Fruit fly (Drosophila melanogaster): ENCODE measurements around the gene CG13126.

The CG13126 gene

DNA sequence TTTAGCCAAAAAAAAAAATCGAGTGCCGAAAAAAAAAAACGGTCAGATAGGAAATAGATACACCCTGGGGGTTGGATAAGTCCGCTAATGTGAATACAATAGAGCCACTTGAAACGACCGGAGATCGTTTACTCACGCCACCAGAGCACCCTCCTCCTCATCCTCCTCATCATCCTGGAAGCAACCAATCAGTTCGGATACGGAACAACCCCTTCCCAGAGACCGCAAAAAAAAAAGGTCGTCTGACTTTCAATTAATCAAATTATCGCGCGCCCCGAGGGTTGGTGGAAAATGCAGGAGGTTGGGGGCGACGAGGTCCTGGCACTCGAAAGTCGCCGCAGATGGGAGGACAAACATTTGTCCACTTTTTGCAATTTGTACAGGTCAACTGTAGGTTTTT is 18.6 kb upstream of the CG13126 start:
- TF ChIP-seq CG11617 (GFP tag; optimal IDR thresholded peaks at IDR 0.05) (no peak), CG1620 (GFP tag; optimal IDR thresholded peaks at IDR 0.05) (no peak), CG7101 (tag; optimal IDR thresholded peaks at IDR 0.05) (no peak), Crg-1 (GFP tag; optimal IDR thresholded peaks at IDR 0.05) (no peak)

DNA sequence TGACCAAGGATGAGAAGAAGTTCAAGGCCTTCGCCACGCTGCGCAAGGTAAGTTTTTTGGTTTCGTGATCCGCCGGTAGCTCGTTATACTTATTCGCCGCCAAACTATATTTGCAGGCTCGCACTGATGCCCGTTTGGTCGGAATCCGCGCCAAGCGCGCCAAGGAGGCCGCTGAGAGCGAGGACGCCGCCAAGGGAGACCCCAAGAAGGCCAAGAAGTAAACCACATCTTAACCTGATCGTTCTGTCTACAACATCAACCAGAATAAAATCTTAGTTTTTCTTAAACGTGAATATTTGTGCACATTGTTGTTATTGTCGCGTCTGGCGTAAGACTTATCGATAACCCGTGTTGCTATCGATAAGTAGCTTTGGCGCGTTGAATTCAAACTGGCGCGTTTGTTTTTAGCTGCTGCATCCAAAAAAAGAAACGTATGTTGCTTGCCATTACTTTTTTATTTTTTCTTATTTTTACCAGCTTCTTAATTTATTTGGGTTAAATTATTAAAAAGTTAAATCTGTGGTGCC is 14.3 kb upstream of the CG13126 start:
- no peak for TF ChIP-seq tj (GFP tag; optimal IDR thresholded peaks at IDR 0.05)
- no peak for TF ChIP-seq cnc (optimal IDR thresholded peaks at IDR 0.05)
- TF ChIP-seq CG5204 (GFP tag; optimal IDR thresholded peaks at IDR 0.05) = no peak
- no peak for TF ChIP-seq cic (GFP tag; optimal IDR thresholded peaks at IDR 0.05)
- no peak for TF ChIP-seq CG7101 (tag; optimal IDR thresholded peaks at IDR 0.05)

DNA sequence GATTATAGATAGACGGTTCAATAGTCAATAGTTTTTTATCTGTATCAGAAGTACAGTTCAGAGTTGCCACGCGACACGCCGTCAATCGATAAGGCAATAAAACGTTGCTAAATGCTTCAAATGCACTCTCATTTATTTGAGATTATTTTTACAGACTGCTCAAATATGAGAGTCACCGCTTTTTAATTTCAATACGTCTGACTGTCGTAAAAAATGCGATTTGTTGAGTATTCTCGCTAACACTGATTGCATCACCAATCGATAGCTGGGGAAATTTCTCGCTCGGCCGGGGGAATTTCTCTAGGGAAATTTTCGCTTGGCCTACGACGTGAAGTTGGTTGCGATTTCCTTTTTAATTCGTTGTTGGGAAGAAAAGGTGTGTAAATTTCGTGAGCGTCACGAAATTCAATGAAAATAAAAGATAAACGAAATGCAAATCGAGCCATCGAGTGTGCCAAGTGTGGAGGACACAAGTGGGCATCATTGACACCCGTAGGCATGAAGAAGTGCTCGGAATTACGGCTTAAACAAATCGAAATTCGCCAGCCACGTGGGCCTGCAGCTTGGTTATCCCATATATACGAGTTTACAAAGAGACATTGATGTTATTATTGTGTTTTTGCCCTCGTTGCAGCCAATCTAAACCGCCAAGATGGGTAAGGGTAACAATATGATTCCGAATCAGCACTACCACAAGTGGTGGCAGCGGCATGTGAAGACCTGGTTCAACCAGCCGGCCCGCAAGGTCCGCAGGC is 13.2 kb upstream of the CG13126 start, which contains the start of the genes Dref and RpL13:
Dref (minus strand) TSS at position 247 of the 755 bp plus-strand sequence.
RpL13 (plus strand) TSS at position 331 of the 755 bp plus-strand sequence.
- TF ChIP-seq ovo (GFP tag; optimal IDR thresholded peaks at IDR 0.05) (peak; percentile 92), Mnt (GFP tag; optimal IDR thresholded peaks at IDR 0.05) (peak; percentile 96), kay (GFP tag; ENCODE audit: borderline replicate concordance) (no peak), cnc (optimal IDR thresholded peaks at IDR 0.05) (no peak), Clk (GFP tag; optimal IDR thresholded peaks at IDR 0.05) (peak; percentile 76), bab1 (GFP tag; optimal IDR thresholded peaks at IDR 0.05) (peak; percentile 94), CG33017 (tag; optimal IDR thresholded peaks at IDR 0.05) (peak; percentile 91), CG5204 (GFP tag; optimal IDR thresholded peaks at IDR 0.05) (no peak), CG11617 (GFP tag; optimal IDR thresholded peaks at IDR 0.05) (peak; percentile 97), cic (GFP tag; optimal IDR thresholded peaks at IDR 0.05) (peak; percentile 80), CG7101 (tag; optimal IDR thresholded peaks at IDR 0.05) (peak; percentile 95), Hr96 (GFP tag; optimal IDR thresholded peaks at IDR 0.05) (peak; percentile 96), CG12768 (GFP tag; optimal IDR thresholded peaks at IDR 0.05) (peak; percentile 94), pad (GFP tag; optimal IDR thresholded peaks at IDR 0.05) (peak; percentile 82), CG14711 (tag; optimal IDR thresholded peaks at IDR 0.05) (peak; percentile 99), toe (GFP tag; optimal IDR thresholded peaks at IDR 0.05) (peak; percentile 92), CG1620 (GFP tag; optimal IDR thresholded peaks at IDR 0.05) (peak; percentile 84), tj (GFP tag; optimal IDR thresholded peaks at IDR 0.05) (peak; percentile 79), CG7045 (GFP tag; optimal IDR thresholded peaks at IDR 0.05) (peak; percentile 93), Crg-1 (GFP tag; optimal IDR thresholded peaks at IDR 0.05) (peak; percentile 89)

DNA sequence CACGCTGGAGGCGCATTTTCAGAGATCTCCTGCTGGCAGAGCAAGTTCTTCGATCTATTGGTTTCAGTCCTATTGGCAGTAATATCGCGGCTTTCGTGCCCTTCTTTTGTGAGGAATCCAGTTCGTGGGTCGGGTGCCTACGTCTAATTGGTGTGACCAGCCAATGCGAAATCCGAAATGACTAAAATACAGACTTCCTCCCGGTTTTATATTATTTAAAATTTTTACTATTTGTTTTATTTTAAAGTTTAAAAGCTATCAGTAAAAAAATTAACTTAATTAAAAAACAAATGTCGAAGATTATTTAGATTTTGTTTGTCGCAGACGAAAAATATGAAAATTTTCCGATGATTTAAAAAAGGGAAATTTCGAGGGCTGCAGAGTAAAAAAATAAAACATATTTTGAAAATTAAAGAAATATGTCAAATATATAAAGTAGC is 9.6 kb upstream of the CG13126 start, which contains the start of gene CG5850:
CG5850 (minus strand) TSS at position 347 of the 440 bp plus-strand sequence.
- no peak for TF ChIP-seq ovo (GFP tag; optimal IDR thresholded peaks at IDR 0.05)
- TF ChIP-seq pad (GFP tag; optimal IDR thresholded peaks at IDR 0.05) = no peak
- TF ChIP-seq Hr96 (GFP tag; optimal IDR thresholded peaks at IDR 0.05) = no peak
- TF ChIP-seq CG12768 (GFP tag; optimal IDR thresholded peaks at IDR 0.05) = no peak
- peak; percentile 15 for TF ChIP-seq Mnt (GFP tag; optimal IDR thresholded peaks at IDR 0.05)
- TF ChIP-seq CG14711 (tag; optimal IDR thresholded peaks at IDR 0.05) = peak; percentile 16
- no peak for TF ChIP-seq Crg-1 (GFP tag; optimal IDR thresholded peaks at IDR 0.05)
- TF ChIP-seq CG7045 (GFP tag; optimal IDR thresholded peaks at IDR 0.05) = no peak
- no peak for TF ChIP-seq CG5204 (GFP tag; optimal IDR thresholded peaks at IDR 0.05)
- TF ChIP-seq CG1620 (GFP tag; optimal IDR thresholded peaks at IDR 0.05) = no peak
- TF ChIP-seq cnc (optimal IDR thresholded peaks at IDR 0.05) = no peak
- TF ChIP-seq CG33017 (tag; optimal IDR thresholded peaks at IDR 0.05) = no peak
- peak; percentile 71 for TF ChIP-seq bab1 (GFP tag; optimal IDR thresholded peaks at IDR 0.05)
- no peak for TF ChIP-seq toe (GFP tag; optimal IDR thresholded peaks at IDR 0.05)
- peak; percentile 22 for TF ChIP-seq CG11617 (GFP tag; optimal IDR thresholded peaks at IDR 0.05)
- TF ChIP-seq tj (GFP tag; optimal IDR thresholded peaks at IDR 0.05) = no peak
- TF ChIP-seq Clk (GFP tag; optimal IDR thresholded peaks at IDR 0.05) = no peak
- TF ChIP-seq CG7101 (tag; optimal IDR thresholded peaks at IDR 0.05) = peak; percentile 47
- TF ChIP-seq kay (GFP tag; ENCODE audit: borderline replicate concordance) = no peak
- no peak for TF ChIP-seq cic (GFP tag; optimal IDR thresholded peaks at IDR 0.05)

DNA sequence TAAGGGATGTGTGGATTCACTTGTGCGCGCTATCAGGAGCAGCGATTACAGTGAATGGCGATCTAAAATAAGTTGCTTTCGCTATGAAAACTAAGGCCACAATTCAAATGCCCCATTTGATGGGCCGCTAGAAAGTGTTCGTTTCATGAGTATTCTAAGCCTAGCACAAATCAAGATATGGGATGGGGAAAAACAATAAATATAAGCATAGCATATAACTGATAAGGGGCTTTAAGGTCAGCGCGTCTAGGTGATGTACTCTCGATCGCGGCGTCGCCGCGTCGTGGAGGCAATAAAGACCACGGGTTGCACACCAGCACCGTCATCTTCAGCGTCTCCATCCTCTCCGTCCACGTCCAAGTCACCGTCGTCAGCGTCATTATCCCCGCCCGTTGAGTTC is 6.8 kb upstream of the CG13126 start:
- TF ChIP-seq CG7045 (GFP tag; optimal IDR thresholded peaks at IDR 0.05) (no peak), CG1620 (GFP tag; optimal IDR thresholded peaks at IDR 0.05) (no peak), cic (GFP tag; optimal IDR thresholded peaks at IDR 0.05) (no peak), CG5204 (GFP tag; optimal IDR thresholded peaks at IDR 0.05) (no peak), kay (GFP tag; ENCODE audit: borderline replicate concordance) (no peak), CG12768 (GFP tag; optimal IDR thresholded peaks at IDR 0.05) (no peak), Crg-1 (GFP tag; optimal IDR thresholded peaks at IDR 0.05) (no peak), pad (GFP tag; optimal IDR thresholded peaks at IDR 0.05) (no peak), CG14711 (tag; optimal IDR thresholded peaks at IDR 0.05) (no peak), Clk (GFP tag; optimal IDR thresholded peaks at IDR 0.05) (no peak), CG33017 (tag; optimal IDR thresholded peaks at IDR 0.05) (no peak)

DNA sequence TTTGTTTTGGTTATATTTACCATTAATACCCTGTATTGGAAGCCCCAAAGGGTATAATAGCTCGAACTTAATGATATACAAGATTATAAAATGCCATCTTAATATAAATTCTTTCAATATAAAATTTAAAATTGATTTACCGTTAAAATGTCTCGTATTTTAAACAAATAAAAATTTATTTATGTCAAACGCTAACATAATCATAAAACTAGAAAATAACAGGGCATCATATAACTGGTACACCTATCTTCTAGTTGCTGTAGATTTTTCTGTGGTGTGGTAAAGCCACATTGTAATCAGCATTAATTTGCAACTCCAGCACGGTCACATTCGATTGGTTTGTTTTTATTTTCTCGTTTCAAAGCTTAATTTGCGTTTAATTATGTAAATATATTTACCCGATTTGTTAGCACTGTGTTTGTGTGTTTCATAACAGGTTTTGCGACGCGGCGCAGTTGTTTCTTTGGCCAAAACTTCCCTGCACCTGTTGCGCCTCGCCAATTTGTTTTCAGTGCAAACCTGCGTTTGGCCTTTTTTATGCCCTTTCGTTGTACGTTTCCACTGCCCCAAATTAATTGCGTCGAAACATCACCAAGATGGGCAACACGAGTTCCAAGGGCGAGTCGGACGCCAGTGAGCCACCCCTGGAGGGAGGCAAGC is 3.1 kb upstream of the CG13126 start, which contains the start of the genes CG4658 and CG5846:
CG4658 (plus strand) TSS at position 140 of the 660 bp plus-strand sequence.
CG5846 (minus strand) TSS at position 245 of the 660 bp plus-strand sequence.
- TF ChIP-seq pad (GFP tag; optimal IDR thresholded peaks at IDR 0.05) (peak; percentile 64), CG12768 (GFP tag; optimal IDR thresholded peaks at IDR 0.05) (peak; percentile 85), Clk (GFP tag; optimal IDR thresholded peaks at IDR 0.05) (peak; percentile 45), CG14711 (tag; optimal IDR thresholded peaks at IDR 0.05) (peak; percentile 94), CG11617 (GFP tag; optimal IDR thresholded peaks at IDR 0.05) (peak; percentile 92), ovo (GFP tag; optimal IDR thresholded peaks at IDR 0.05) (peak; percentile 65), tj (GFP tag; optimal IDR thresholded peaks at IDR 0.05) (peak; percentile 68), CG7101 (tag; optimal IDR thresholded peaks at IDR 0.05) (peak; percentile 95), Hr96 (GFP tag; optimal IDR thresholded peaks at IDR 0.05) (no peak), Crg-1 (GFP tag; optimal IDR thresholded peaks at IDR 0.05) (peak; percentile 73), Mnt (GFP tag; optimal IDR thresholded peaks at IDR 0.05) (peak; percentile 74), kay (GFP tag; ENCODE audit: borderline replicate concordance) (no peak), CG33017 (tag; optimal IDR thresholded peaks at IDR 0.05) (peak; percentile 93), CG5204 (GFP tag; optimal IDR thresholded peaks at IDR 0.05) (no peak), bab1 (GFP tag; optimal IDR thresholded peaks at IDR 0.05) (peak; percentile 96), cic (GFP tag; optimal IDR thresholded peaks at IDR 0.05) (peak; percentile 51), toe (GFP tag; optimal IDR thresholded peaks at IDR 0.05) (no peak), cnc (optimal IDR thresholded peaks at IDR 0.05) (no peak), CG7045 (GFP tag; optimal IDR thresholded peaks at IDR 0.05) (peak; percentile 84), CG1620 (GFP tag; optimal IDR thresholded peaks at IDR 0.05) (peak; percentile 83)
